Worm (Caenorhabditis elegans): Measurements from ENCODE around the gene daf-10.
"Not testable (repeated sequence)": the region's sequence is repeated elsewhere in the genome, so short reads cannot be mapped to it uniquely, and the experiment has no call there.

DNA sequence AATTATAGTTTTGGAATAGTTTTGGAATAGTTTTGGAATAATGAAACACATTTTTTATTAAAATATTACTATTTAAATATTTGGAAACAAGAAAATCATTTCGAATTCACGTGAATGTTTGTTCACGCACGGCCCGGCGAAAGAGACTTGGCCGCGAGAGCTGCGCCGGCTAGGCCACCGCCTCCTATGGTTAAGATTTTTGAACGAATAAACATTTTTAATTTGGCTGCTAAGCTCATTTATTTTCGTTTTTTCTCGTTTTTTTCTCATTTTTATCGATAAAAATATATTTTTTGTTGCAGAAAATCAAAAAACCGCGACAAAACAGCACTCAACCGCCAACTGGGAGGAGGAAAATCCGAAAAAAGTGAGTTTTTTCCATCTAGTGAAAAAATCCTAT is 48.5 kb upstream of the daf-10 start, which contains the start of gene C46C2.7:
- not testable (repeated sequence) for TF ChIP-seq ceh-36 (tag; optimal IDR thresholded peaks at IDR 0.05); pes-1 (GFP tag; IDR thresholded peaks at IDR 0.05); scrt-1 (GFP tag; IDR thresholded peaks at IDR 0.05); aly-1 (tag; optimal IDR thresholded peaks at IDR 0.05); ama-1 (optimal IDR thresholded peaks at IDR 0.05); flt-1 (GFP tag; IDR thresholded peaks at IDR 0.05); F13C5.2 (tag; optimal IDR thresholded peaks at IDR 0.05); hnd-1 (tag; optimal IDR thresholded peaks at IDR 0.05); ets-7 (tag; optimal IDR thresholded peaks at IDR 0.05); tbx-11 (GFP tag; IDR thresholded peaks at IDR 0.05); sea-1 (GFP tag; conservative IDR thresholded peaks at IDR 0.05); ceh-13 (GFP tag; optimal IDR thresholded peaks at IDR 0.05); tra-4 (tag; optimal IDR thresholded peaks at IDR 0.05); hmg-4 (GFP tag; optimal IDR thresholded peaks at IDR 0.05)
